Worm (Caenorhabditis elegans) whole organism, L1 larva: ENCODE measurements around the gene K08F9.4.

ENCODE experiments used
- aha-1 ChIP-seq: fragments of 150-350 bp; optimal IDR thresholded peaks from 2 replicates; lab custom pipeline; 2014; ENCODE audit warnings: missing biosample characterization, missing genetic modification characterization
- lir-3 ChIP-seq: sonication (generic microtip); optimal IDR thresholded peaks from 2 replicates; lab custom pipeline; 2016; ENCODE audit warnings: mild to moderate bottlenecking, missing genetic modification characterization, moderate library complexity, missing compliant biosample characterization; ENCODE audit not compliant: poor library complexity
- mep-1 ChIP-seq: fragments of 150-350 bp; optimal IDR thresholded peaks from 2 replicates; lab custom pipeline; 2014; ENCODE audit warnings: missing biosample characterization, missing genetic modification characterization
- unc-62 ChIP-seq: fragments of 150-350 bp; optimal IDR thresholded peaks from 2 replicates; lab custom pipeline; 2014; ENCODE audit warnings: missing biosample characterization, missing genetic modification reagents, missing genetic modification characterization

ce11 chrV:15143285-15143684 is 534 bp upstream of the K08F9.4 start, which contains the start of gene K08F9.1:
- no peak for TF ChIP-seq mep-1 (tag; lab: Kevin White, UChicago)
- no peak for TF ChIP-seq lir-3 (tag; lab: Kevin White, UChicago)
- no peak for TF ChIP-seq aha-1 (tag; lab: Kevin White, UChicago)
- TF ChIP-seq unc-62 (GFP tag; lab: Kevin White, UChicago), result no peak
